Fruit fly (Drosophila melanogaster) whole organism, embryonic: ENCODE data around the gene CG14341.

Experiments used
- Atf-2 ChIP-seq: fragments of 200-800 bp; sonication (Bioruptor generic); optimal IDR thresholded peaks from 2 replicates; lab custom pipeline; 2016; ENCODE audit warnings: missing biosample characterization, missing genetic modification characterization
- CG10979 ChIP-seq: fragments of 200-800 bp; sonication (Bioruptor generic); optimal IDR thresholded peaks from 2 replicates; lab custom pipeline; 2018; ENCODE audit warnings: missing biosample characterization, mild to moderate bottlenecking, missing genetic modification characterization, moderate library complexity
- CG11695 ChIP-seq: fragments of 200-800 bp; sonication (Bioruptor generic); IDR thresholded peaks from 3 replicates; pipeline ENCODE4 v1.3.6; 2022; ENCODE audit warnings: missing biosample characterization, missing genetic modification characterization
- CG12219 ChIP-seq: fragments of 200-800 bp; sonication (Bioruptor generic); optimal IDR thresholded peaks from 3 replicates; lab custom pipeline; 2018; ENCODE audit warnings: missing biosample characterization, mild to moderate bottlenecking, missing genetic modification characterization
- CG12391 ChIP-seq: fragments of 200-800 bp; sonication (Bioruptor generic); optimal IDR thresholded peaks from 3 replicates; lab custom pipeline; 2018; ENCODE audit warnings: missing biosample characterization, mild to moderate bottlenecking, missing genetic modification characterization, moderate library complexity
- CG13894 ChIP-seq: fragments of 200-800 bp; sonication (Bioruptor generic); optimal IDR thresholded peaks from 3 replicates; lab custom pipeline; 2018; ENCODE audit warnings: missing biosample characterization, mild to moderate bottlenecking, missing genetic modification characterization, moderate library complexity
- CG14050 ChIP-seq: fragments of 200-800 bp; sonication (Bioruptor generic); IDR thresholded peaks from 3 replicates; pipeline ENCODE4 v1.3.6; 2022; ENCODE audit warnings: missing biosample characterization, missing genetic modification characterization
- CG15601 ChIP-seq: fragments of 200-800 bp; sonication (Bioruptor generic); optimal IDR thresholded peaks from 3 replicates; lab custom pipeline; 2019; ENCODE audit warnings: missing biosample characterization, mild to moderate bottlenecking, missing genetic modification characterization, moderate library complexity
- CG17912 ChIP-seq: fragments of 200-800 bp; sonication (Bioruptor generic); optimal IDR thresholded peaks from 2 replicates; lab custom pipeline; 2018; ENCODE audit warnings: missing biosample characterization, mild to moderate bottlenecking, missing genetic modification characterization
- CG2116 ChIP-seq: fragments of 200-800 bp; sonication (Bioruptor generic); optimal IDR thresholded peaks from 3 replicates; lab custom pipeline; 2018; ENCODE audit warnings: missing biosample characterization, mild to moderate bottlenecking, missing genetic modification characterization
- CG30403 ChIP-seq: fragments of 200-800 bp; sonication (Bioruptor generic); optimal IDR thresholded peaks from 3 replicates; lab custom pipeline; 2016; ENCODE audit warnings: missing biosample characterization, missing genetic modification characterization
- CG34224 ChIP-seq: fragments of 200-800 bp; sonication (Bioruptor generic); IDR thresholded peaks from 3 replicates; pipeline ENCODE4 v1.3.6; 2022; ENCODE audit warnings: missing biosample characterization, missing genetic modification characterization; ENCODE audit not compliant: partially characterized antibody
- CG5180 ChIP-seq: fragments of 200-800 bp; sonication (Bioruptor generic); optimal IDR thresholded peaks from 3 replicates; lab custom pipeline; 2017; ENCODE audit warnings: missing biosample characterization, missing genetic modification characterization, mild to moderate bottlenecking, moderate library complexity, missing genetic modification reagents
- CG7271 ChIP-seq: fragments of 200-800 bp; sonication (Bioruptor generic); optimal IDR thresholded peaks from 2 replicates; lab custom pipeline; 2018; ENCODE audit warnings: missing biosample characterization, mild to moderate bottlenecking, missing genetic modification characterization, moderate library complexity
- CG7786 ChIP-seq: fragments of 200-800 bp; sonication (Bioruptor generic); optimal IDR thresholded peaks from 2 replicates; lab custom pipeline; 2016; ENCODE audit warnings: missing biosample characterization, missing genetic modification characterization
- CG7928 ChIP-seq: fragments of 200-800 bp; sonication (Bioruptor generic); optimal IDR thresholded peaks from 2 replicates; lab custom pipeline; 2017; ENCODE audit warnings: missing biosample characterization, mild to moderate bottlenecking, missing genetic modification characterization
- Dad ChIP-seq: fragments of 200-800 bp; sonication (Bioruptor generic); optimal IDR thresholded peaks from 3 replicates; lab custom pipeline; 2016; ENCODE audit warnings: missing biosample characterization, missing genetic modification characterization
- Dref ChIP-seq: fragments of 200-800 bp; sonication (Bioruptor generic); IDR thresholded peaks from 2 replicates; pipeline ENCODE4 v1.3.6; 2022; ENCODE audit warnings: missing biosample characterization, missing genetic modification characterization
- Ets65A ChIP-seq: fragments of 200-800 bp; sonication (Bioruptor generic); peaks from one replicate; lab custom pipeline; 2016; ENCODE audit warnings: missing biosample characterization, missing genetic modification characterization
- HLH4C ChIP-seq: fragments of 200-800 bp; sonication (Bioruptor generic); IDR thresholded peaks from 3 replicates; pipeline ENCODE4 v1.3.6; 2022; ENCODE audit warnings: missing biosample characterization, missing genetic modification characterization; ENCODE audit not compliant: partially characterized antibody
- HLH54F ChIP-seq: fragments of 200-800 bp; sonication (Bioruptor generic); optimal IDR thresholded peaks from 3 replicates; lab custom pipeline; 2016; ENCODE audit warnings: missing biosample characterization, missing genetic modification characterization
- HmgD ChIP-seq: fragments of 200-800 bp; sonication (Bioruptor generic); optimal IDR thresholded peaks from 3 replicates; lab custom pipeline; 2016; ENCODE audit warnings: missing biosample characterization, missing genetic modification characterization
- Hr3 ChIP-seq: fragments of 200-800 bp; sonication (Bioruptor generic); optimal IDR thresholded peaks from 3 replicates; lab custom pipeline; 2016; ENCODE audit warnings: missing biosample characterization, missing genetic modification characterization
- Hsf ChIP-seq: fragments of 200-800 bp; sonication (Bioruptor generic); optimal IDR thresholded peaks from 3 replicates; lab custom pipeline; 2016; ENCODE audit warnings: missing biosample characterization, missing genetic modification characterization
- Jarid2 ChIP-seq: fragments of 200-800 bp; sonication (Bioruptor generic); optimal IDR thresholded peaks from 3 replicates; lab custom pipeline; 2017; ENCODE audit warnings: mild to moderate bottlenecking, missing biosample characterization, missing genetic modification reagents, missing genetic modification characterization
- Neu2 ChIP-seq: fragments of 200-800 bp; sonication (Bioruptor generic); optimal IDR thresholded peaks from 3 replicates; lab custom pipeline; 2016; ENCODE audit warnings: missing biosample characterization, missing genetic modification characterization, borderline replicate concordance
- Oli ChIP-seq: fragments of 200-800 bp; sonication (Bioruptor generic); optimal IDR thresholded peaks from 2 replicates; lab custom pipeline; 2018; ENCODE audit warnings: missing biosample characterization, mild to moderate bottlenecking, missing genetic modification characterization, moderate library complexity
- PHDP ChIP-seq: fragments of 200-800 bp; sonication (Bioruptor generic); optimal IDR thresholded peaks from 3 replicates; lab custom pipeline; 2018; ENCODE audit warnings: missing biosample characterization, mild to moderate bottlenecking, missing genetic modification characterization, moderate library complexity
- Side ChIP-seq: fragments of 200-800 bp; sonication (Bioruptor generic); optimal IDR thresholded peaks from 2 replicates; lab custom pipeline; 2016; ENCODE audit warnings: missing biosample characterization, missing genetic modification characterization
- Xrp1 ChIP-seq: fragments of 200-800 bp; sonication (Bioruptor generic); IDR thresholded peaks from 2 replicates; pipeline ENCODE4 v1.3.6; 2022; ENCODE audit warnings: missing biosample characterization, missing genetic modification characterization
- chinmo ChIP-seq: fragments of 200-800 bp; sonication (Bioruptor generic); IDR thresholded peaks from 4 replicates; pipeline ENCODE4 v1.3.6; 2022; ENCODE audit warnings: missing biosample characterization, missing genetic modification characterization; ENCODE audit not compliant: partially characterized antibody
- chn ChIP-seq: fragments of 200-800 bp; sonication (Bioruptor generic); optimal IDR thresholded peaks from 2 replicates; lab custom pipeline; 2016; ENCODE audit warnings: missing biosample characterization, missing genetic modification characterization
- crc ChIP-seq: fragments of 200-800 bp; sonication (Bioruptor generic); optimal IDR thresholded peaks from 2 replicates; lab custom pipeline; 2016; ENCODE audit warnings: missing biosample characterization, missing genetic modification characterization
- gcm2 ChIP-seq: fragments of 200-800 bp; sonication (Bioruptor generic); optimal IDR thresholded peaks from 2 replicates; lab custom pipeline; 2016; ENCODE audit warnings: missing biosample characterization, missing genetic modification characterization
- gem ChIP-seq: fragments of 200-800 bp; sonication (Bioruptor generic); optimal IDR thresholded peaks from 2 replicates; lab custom pipeline; 2019; ENCODE audit warnings: missing biosample characterization, mild to moderate bottlenecking, missing genetic modification characterization, moderate library complexity
- hth ChIP-seq: fragments of >200 bp; optimal IDR thresholded peaks from 2 replicates; lab custom pipeline; 2017; ENCODE audit warnings: inconsistent platforms
- jing ChIP-seq: fragments of 200-800 bp; sonication (Bioruptor generic); optimal IDR thresholded peaks from 2 replicates; lab custom pipeline; 2018; ENCODE audit warnings: missing biosample characterization, mild to moderate bottlenecking, missing genetic modification characterization
- knrl ChIP-seq: fragments of 200-800 bp; sonication (Bioruptor generic); IDR thresholded peaks from 3 replicates; pipeline ENCODE4 v1.3.6; 2022; ENCODE audit warnings: missing biosample characterization, missing genetic modification characterization; ENCODE audit not compliant: partially characterized antibody
- lbe ChIP-seq: fragments of 200-800 bp; sonication (Bioruptor generic); optimal IDR thresholded peaks from 2 replicates; lab custom pipeline; 2016; ENCODE audit warnings: missing biosample characterization, mild to moderate bottlenecking, missing genetic modification characterization
- lola ChIP-seq, 3 experiments: fragments of >200 bp in 2 of 3; fragments of 200-800 bp in 1 of 3; sonication (Bioruptor generic) in 1 of 3; optimal IDR thresholded peaks; 2 replicates each; lab custom pipeline; 2017 to 2019; ENCODE audit warnings: missing biosample characterization in 3 of 3, missing genetic modification characterization in 3 of 3, mild to moderate bottlenecking in 1 of 3, moderate library complexity in 1 of 3
- luna ChIP-seq: fragments of 200-800 bp; sonication (Bioruptor generic); optimal IDR thresholded peaks from 2 replicates; lab custom pipeline; 2016; ENCODE audit warnings: missing biosample characterization, missing genetic modification characterization
- nerfin-1 ChIP-seq: fragments of 200-800 bp; sonication (Bioruptor generic); optimal IDR thresholded peaks from 3 replicates; lab custom pipeline; 2019; ENCODE audit warnings: missing biosample characterization, mild to moderate bottlenecking, missing genetic modification characterization, moderate library complexity
- pum ChIP-seq: fragments of 200-800 bp; sonication (Bioruptor generic); optimal IDR thresholded peaks from 2 replicates; lab custom pipeline; 2016; ENCODE audit warnings: missing biosample characterization, missing genetic modification characterization
- sim ChIP-seq: fragments of 200-800 bp; sonication (Bioruptor generic); IDR thresholded peaks from 2 replicates; pipeline ENCODE4 v1.3.6; 2022; ENCODE audit warnings: missing biosample characterization, missing genetic modification characterization
- sima ChIP-seq: fragments of 200-800 bp; sonication (Bioruptor generic); optimal IDR thresholded peaks from 2 replicates; lab custom pipeline; 2016; ENCODE audit warnings: missing biosample characterization, missing genetic modification characterization
- sisA ChIP-seq: fragments of 200-800 bp; sonication (Bioruptor generic); IDR thresholded peaks from 2 replicates; pipeline ENCODE4 v1.3.6; 2022; ENCODE audit warnings: missing biosample characterization, missing genetic modification characterization
- slbo ChIP-seq: fragments of 200-800 bp; sonication (Bioruptor generic); IDR thresholded peaks from 2 replicates; pipeline ENCODE4 v1.3.6; 2022; ENCODE audit warnings: missing biosample characterization, missing genetic modification characterization
- sna ChIP-seq: fragments of 200-800 bp; sonication (Bioruptor generic); IDR thresholded peaks from 2 replicates; pipeline ENCODE4 v1.3.6; 2022; ENCODE audit warnings: missing biosample characterization, missing genetic modification characterization; ENCODE audit not compliant: partially characterized antibody
- tgo ChIP-seq: fragments of 200-800 bp; sonication (Bioruptor generic); IDR thresholded peaks from 3 replicates; pipeline ENCODE4 v1.3.6; 2022; ENCODE audit warnings: missing biosample characterization, missing genetic modification characterization
- tx ChIP-seq: fragments of 200-800 bp; sonication (Bioruptor generic); optimal IDR thresholded peaks from 2 replicates; lab custom pipeline; 2016; ENCODE audit warnings: missing biosample characterization, missing genetic modification characterization
- zen ChIP-seq: fragments of 200-800 bp; sonication (Bioruptor generic); optimal IDR thresholded peaks from 3 replicates; lab custom pipeline; 2018; ENCODE audit warnings: missing biosample characterization, mild to moderate bottlenecking, missing genetic modification characterization, moderate library complexity

Gene CG14341

DNA sequence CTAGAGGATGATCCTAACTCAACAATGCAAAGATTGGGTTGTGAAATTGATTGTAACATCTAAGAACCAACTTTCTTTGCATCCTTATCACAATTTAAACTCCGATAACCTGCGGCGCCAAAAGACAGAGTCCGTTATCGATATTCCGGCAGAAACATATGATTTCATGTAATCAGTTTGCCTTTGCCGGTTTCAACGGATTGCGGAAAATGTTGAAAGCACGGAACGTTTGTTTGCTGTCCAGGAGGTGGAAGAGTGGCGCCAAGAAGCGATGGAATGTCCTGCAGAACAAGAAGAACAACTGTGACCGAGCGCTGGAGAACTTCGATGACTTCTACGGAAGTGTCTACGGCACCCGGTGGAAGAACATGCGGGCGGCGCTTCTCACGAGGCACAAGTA, 18.6 kb upstream of the CG14341 start (continued):
- 0 out of 3 replicates have a peak, but pooled peaks have one; percentile 8 for TF ChIP-seq knrl (GFP tag; lab: Robert Waterston, UW)
- peak; percentile 19 for TF ChIP-seq CG15601 (tag; lab: Kevin White, UChicago)
- TF ChIP-seq nerfin-1 (tag; lab: Kevin White, UChicago), result no peak
- peak; percentile 72 for TF ChIP-seq HLH4C
- no peak for TF ChIP-seq hth (lab: Kevin White, UChicago)
- peak; percentile 69 for TF ChIP-seq Dref (GFP tag; lab: Robert Waterston, UW)
- TF ChIP-seq jing (GFP tag; lab: Kevin White, UChicago), result no peak
- TF ChIP-seq sima (GFP tag; lab: Kevin White, UChicago), result no peak
- TF ChIP-seq Neu2 (GFP tag; lab: Kevin White, UChicago), result no peak
- no peak for TF ChIP-seq CG5180
- TF ChIP-seq gcm2 (GFP tag; lab: Kevin White, UChicago), result no peak
- no peak for TF ChIP-seq sisA (GFP tag; lab: Robert Waterston, UW)
- no peak for TF ChIP-seq Atf-2
- TF ChIP-seq CG2116 (GFP tag; lab: Kevin White, UChicago), result peak; percentile 70
- TF ChIP-seq lola (GFP tag; optimal IDR thresholded peaks at IDR 0.05; lab: Kevin White, UChicago), result no peak
- TF ChIP-seq CG17912 (GFP tag; lab: Kevin White, UChicago), result no peak
- TF ChIP-seq Side (GFP tag; lab: Kevin White, UChicago), result no peak
- no peak for TF ChIP-seq gem (tag; lab: Kevin White, UChicago)
- no peak for TF ChIP-seq HLH54F (GFP tag; lab: Kevin White, UChicago)
- TF ChIP-seq CG12219 (GFP tag; lab: Kevin White, UChicago), result no peak
- no peak for TF ChIP-seq zen
- no peak for TF ChIP-seq CG7271 (tag; lab: Kevin White, UChicago)
- TF ChIP-seq chinmo (GFP tag; lab: Robert Waterston, UW), result 0 out of 4 replicates have a peak, but pooled peaks have one; percentile 58
- TF ChIP-seq sim (GFP tag; lab: Robert Waterston, UW), result no peak
- no peak for TF ChIP-seq lbe
- TF ChIP-seq CG7928, result no peak
- no peak for TF ChIP-seq Jarid2
- TF ChIP-seq CG14050 (GFP tag; lab: Robert Waterston, UW), result no peak
- no peak for TF ChIP-seq Oli
- TF ChIP-seq Hsf (GFP tag; lab: Kevin White, UChicago), result no peak
- TF ChIP-seq sna (GFP tag; lab: Robert Waterston, UW), result peak; percentile 53
- TF ChIP-seq CG34224, result peak; percentile 72
- no peak for TF ChIP-seq CG11695 (GFP tag; lab: Robert Waterston, UW)
- no peak for TF ChIP-seq chn
- no peak for TF ChIP-seq PHDP (tag; lab: Kevin White, UChicago)
- TF ChIP-seq CG12391, result no peak
- TF ChIP-seq Ets65A (GFP tag; lab: Kevin White, UChicago), result no peak
- no peak for TF ChIP-seq slbo (GFP tag; lab: Robert Waterston, UW)
- no peak for TF ChIP-seq Hr3 (GFP tag; lab: Kevin White, UChicago)
- no peak for TF ChIP-seq CG13894 (tag; lab: Kevin White, UChicago)
- TF ChIP-seq CG30403 (GFP tag; lab: Kevin White, UChicago), result no peak
- TF ChIP-seq tx, result no peak
- no peak for TF ChIP-seq CG10979
- TF ChIP-seq HmgD (GFP tag; lab: Kevin White, UChicago), result no peak
- TF ChIP-seq pum (GFP tag; lab: Kevin White, UChicago), result no peak
- TF ChIP-seq crc (GFP tag; lab: Kevin White, UChicago), result no peak
- no peak for TF ChIP-seq luna (GFP tag; lab: Kevin White, UChicago)
- TF ChIP-seq tgo (GFP tag; lab: Robert Waterston, UW), result no peak
- no peak for TF ChIP-seq Xrp1 (GFP tag; lab: Robert Waterston, UW)
- no peak for TF ChIP-seq CG7786 (GFP tag; lab: Kevin White, UChicago)
- no peak for TF ChIP-seq Dad (GFP tag; lab: Kevin White, UChicago)
